Worm (Caenorhabditis elegans): ENCODE results near the gene cdf-2.

DNA sequence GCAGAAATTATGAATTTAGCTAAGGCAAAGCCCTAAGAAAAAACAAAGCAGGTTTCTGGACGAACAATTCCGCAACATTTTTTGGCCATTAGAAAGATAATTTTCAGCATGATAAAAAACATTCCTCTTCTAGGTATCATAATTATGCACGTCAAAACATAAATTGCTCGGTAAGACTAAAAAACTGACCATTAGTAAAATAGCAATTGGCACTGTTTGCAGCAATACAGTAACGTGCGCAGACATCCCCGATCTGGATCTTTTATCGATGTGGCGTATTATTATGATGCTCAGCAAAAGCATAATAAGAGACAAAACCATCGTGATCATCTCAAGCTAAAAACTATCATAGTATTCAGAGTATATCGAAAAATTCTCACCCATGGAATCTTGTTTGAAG is 9.7 kb upstream of the cdf-2 start:
- TF ChIP-seq mdl-1 (tag; optimal IDR thresholded peaks at IDR 0.05) (no peak), elt-3 (tag; optimal IDR thresholded peaks at IDR 0.05) (no peak), ztf-11 (tag; optimal IDR thresholded peaks at IDR 0.05) (no peak), nfya-1 (tag; optimal IDR thresholded peaks at IDR 0.05; ENCODE audit: insufficient read depth) (no peak), ceh-82 (tag; optimal IDR thresholded peaks at IDR 0.05) (no peak), tbx-2 (tag; optimal IDR thresholded peaks at IDR 0.05) (no peak), nhr-11 (tag; optimal IDR thresholded peaks at IDR 0.05) (no peak), pha-4 (tag; optimal IDR thresholded peaks at IDR 0.05) (no peak), fos-1 (tag; optimal IDR thresholded peaks at IDR 0.05) (no peak), egl-27 (tag; optimal IDR thresholded peaks at IDR 0.05) (no peak), nhr-237 (tag; optimal IDR thresholded peaks at IDR 0.05) (no peak), zag-1 (tag; optimal IDR thresholded peaks at IDR 0.05) (no peak), nhr-23 (tag; optimal IDR thresholded peaks at IDR 0.05) (no peak)
